Fruit fly (Drosophila melanogaster) whole organism, embryonic: ENCODE results near the gene IKKbeta.

Source experiments
- Aef1 ChIP-seq: fragments of 200-800 bp; sonication (Bioruptor generic); IDR thresholded peaks from 3 replicates; pipeline ENCODE4 v1.3.6; 2022; ENCODE audit warnings: missing biosample characterization, missing genetic modification characterization
- CG10654 ChIP-seq: fragments of 200-800 bp; sonication (Bioruptor generic); optimal IDR thresholded peaks from 2 replicates; lab custom pipeline; 2016; ENCODE audit warnings: missing biosample characterization, missing genetic modification characterization
- CG14441 ChIP-seq: fragments of 200-800 bp; sonication (Bioruptor generic); IDR thresholded peaks from 2 replicates; pipeline ENCODE4 v1.3.6; 2022; ENCODE audit warnings: missing biosample characterization, missing genetic modification characterization
- CG15073 ChIP-seq: fragments of 200-800 bp; sonication (Bioruptor generic); optimal IDR thresholded peaks from 2 replicates; lab custom pipeline; 2016; ENCODE audit warnings: missing biosample characterization, missing genetic modification characterization
- CG15269 ChIP-seq: fragments of 200-800 bp; sonication (Bioruptor generic); optimal IDR thresholded peaks from 2 replicates; lab custom pipeline; 2018; ENCODE audit warnings: missing biosample characterization, mild to moderate bottlenecking, missing genetic modification characterization, moderate library complexity
- CG1602 ChIP-seq: fragments of 200-800 bp; sonication (Bioruptor generic); optimal IDR thresholded peaks from 3 replicates; lab custom pipeline; 2016; ENCODE audit warnings: missing biosample characterization, missing genetic modification characterization
- CG1647 ChIP-seq: fragments of 200-800 bp; sonication (Bioruptor generic); optimal IDR thresholded peaks from 3 replicates; lab custom pipeline; 2016; ENCODE audit warnings: missing biosample characterization, missing genetic modification characterization
- CG16863 ChIP-seq: fragments of 200-800 bp; sonication (Bioruptor generic); optimal IDR thresholded peaks from 3 replicates; lab custom pipeline; 2016; ENCODE audit warnings: missing biosample characterization, missing genetic modification characterization
- CG2120 ChIP-seq: fragments of 200-800 bp; sonication (Bioruptor generic); optimal IDR thresholded peaks from 3 replicates; lab custom pipeline; 2016; ENCODE audit warnings: missing biosample characterization, missing genetic modification characterization
- CG31224 ChIP-seq: fragments of 200-800 bp; sonication (Bioruptor generic); IDR thresholded peaks from 2 replicates; pipeline ENCODE4 v1.3.6; 2022; ENCODE audit warnings: missing biosample characterization, missing genetic modification characterization
- CG3407 ChIP-seq: fragments of 200-800 bp; sonication (Bioruptor generic); optimal IDR thresholded peaks from 2 replicates; lab custom pipeline; 2018; ENCODE audit warnings: missing biosample characterization, mild to moderate bottlenecking, missing genetic modification characterization
- CG3726 ChIP-seq: fragments of 200-800 bp; sonication (Bioruptor generic); IDR thresholded peaks from 3 replicates; pipeline ENCODE4, ENCODE4 v1.3.6; 2022; ENCODE audit warnings: missing biosample characterization, missing genetic modification characterization
- CG7556 ChIP-seq: fragments of 200-800 bp; sonication (Bioruptor generic); optimal IDR thresholded peaks from 2 replicates; lab custom pipeline; 2017; ENCODE audit warnings: missing biosample characterization, mild to moderate bottlenecking, missing genetic modification characterization
- CG7963 ChIP-seq: fragments of 200-800 bp; sonication (Bioruptor generic); IDR thresholded peaks from 3 replicates; pipeline ENCODE4 v1.3.6; 2022; ENCODE audit warnings: missing biosample characterization, missing genetic modification characterization; ENCODE audit not compliant: partially characterized antibody
- CG8290 ChIP-seq, 3 experiments: fragments of 200-800 bp; sonication (Bioruptor generic); optimal IDR thresholded peaks; 2 replicates each; lab custom pipeline; 2016 to 2019; ENCODE audit warnings: missing biosample characterization in 3 of 3, missing genetic modification characterization in 3 of 3, mild to moderate bottlenecking in 2 of 3, moderate library complexity in 1 of 3
- CG8765 ChIP-seq: fragments of 200-800 bp; sonication (Bioruptor generic); IDR thresholded peaks from 2 replicates; pipeline ENCODE4 v1.3.6; 2022; ENCODE audit warnings: missing biosample characterization, missing genetic modification characterization
- CG9437 ChIP-seq: fragments of 200-800 bp; sonication (Bioruptor generic); optimal IDR thresholded peaks from 2 replicates; lab custom pipeline; 2018; ENCODE audit warnings: missing biosample characterization, mild to moderate bottlenecking, missing genetic modification characterization
- CTCF ChIP-seq: fragments of 200-800 bp; sonication (Bioruptor generic); optimal IDR thresholded peaks from 2 replicates; lab custom pipeline; 2017; ENCODE audit warnings: missing biosample characterization, mild to moderate bottlenecking, missing genetic modification characterization, moderate library complexity
- CrebB ChIP-seq: fragments of 200-800 bp; sonication (Bioruptor generic); optimal IDR thresholded peaks from 3 replicates; lab custom pipeline; 2018; ENCODE audit warnings: missing biosample characterization, mild to moderate bottlenecking, missing genetic modification characterization
- Doc2 ChIP-seq: fragments of 200-800 bp; sonication (Bioruptor generic); IDR thresholded peaks from 2 replicates; pipeline ENCODE4 v1.3.6; 2022; ENCODE audit warnings: missing biosample characterization, missing genetic modification characterization
- Med ChIP-seq: fragments of 200-800 bp; sonication (Bioruptor generic); peaks from one replicate; lab custom pipeline; 2016; ENCODE audit warnings: missing biosample characterization, missing genetic modification characterization, mild to moderate bottlenecking, inconsistent platforms, moderate library complexity
- Meics ChIP-seq: fragments of 200-800 bp; sonication (Bioruptor generic); optimal IDR thresholded peaks from 2 replicates; lab custom pipeline; 2017; ENCODE audit warnings: missing biosample characterization, mild to moderate bottlenecking, missing genetic modification characterization
- Mrtf ChIP-seq: fragments of 200-800 bp; sonication (Bioruptor generic); IDR thresholded peaks from 3 replicates; pipeline ENCODE4 v1.3.6; 2022; ENCODE audit warnings: missing biosample characterization, missing genetic modification characterization
- Nf-YC ChIP-seq: fragments of 200-800 bp; optimal IDR thresholded peaks from 3 replicates; lab custom pipeline; 2019; ENCODE audit warnings: missing biosample characterization, mild to moderate bottlenecking, missing genetic modification characterization, moderate library complexity
- Pdp1 ChIP-seq, 2 experiments: fragments of 200-800 bp; sonication (Bioruptor generic); optimal IDR thresholded peaks; 3 replicates each; lab custom pipeline; 2016; ENCODE audit warnings: missing biosample characterization in 2 of 2, missing genetic modification characterization in 2 of 2, mild to moderate bottlenecking in 1 of 2, moderate library complexity in 1 of 2
- Poxn ChIP-seq: fragments of 200-800 bp; sonication (Bioruptor generic); IDR thresholded peaks from 2 replicates; pipeline ENCODE4 v1.3.6; 2022; ENCODE audit warnings: missing biosample characterization, missing genetic modification characterization
- Ravus ChIP-seq: fragments of 200-800 bp; sonication (Bioruptor generic); IDR thresholded peaks from 2 replicates; pipeline ENCODE4 v1.3.6; 2022; ENCODE audit warnings: missing biosample characterization, missing genetic modification characterization
- Side ChIP-seq: fragments of 200-800 bp; sonication (Bioruptor generic); optimal IDR thresholded peaks from 2 replicates; lab custom pipeline; 2016; ENCODE audit warnings: missing biosample characterization, missing genetic modification characterization
- Sry-β ChIP-seq: fragments of 200-800 bp; sonication (Bioruptor generic); optimal IDR thresholded peaks from 2 replicates; lab custom pipeline; 2018; ENCODE audit warnings: missing biosample characterization, mild to moderate bottlenecking, missing genetic modification characterization, moderate library complexity
- bab2 ChIP-seq: fragments of 200-800 bp; sonication (Bioruptor generic); optimal IDR thresholded peaks from 2 replicates; lab custom pipeline; 2016; ENCODE audit warnings: missing biosample characterization, missing genetic modification characterization
- bbx ChIP-seq: fragments of 200-800 bp; sonication (Bioruptor generic); IDR thresholded peaks from 2 replicates; pipeline ENCODE4 v1.3.6; 2022; ENCODE audit warnings: missing biosample characterization, missing genetic modification characterization; ENCODE audit not compliant: partially characterized antibody
- chif ChIP-seq, 2 experiments: fragments of 200-800 bp; sonication (Bioruptor generic); optimal IDR thresholded peaks; 3 replicates each; lab custom pipeline; 2016; ENCODE audit warnings: missing biosample characterization in 2 of 2, missing genetic modification characterization in 2 of 2
- dysf ChIP-seq: fragments of 200-800 bp; sonication (Bioruptor generic); IDR thresholded peaks from 3 replicates; pipeline ENCODE4 v1.3.6; 2022; ENCODE audit warnings: missing biosample characterization, missing genetic modification characterization
- ewg ChIP-seq: fragments of 200-800 bp; sonication (Bioruptor generic); optimal IDR thresholded peaks from 3 replicates; lab custom pipeline; 2017; ENCODE audit warnings: mild to moderate bottlenecking, missing biosample characterization, missing genetic modification reagents, missing genetic modification characterization
- exex ChIP-seq: fragments of 200-800 bp; sonication (Bioruptor generic); optimal IDR thresholded peaks from 4 replicates; lab custom pipeline; 2018; ENCODE audit warnings: missing biosample characterization, mild to moderate bottlenecking, missing genetic modification characterization, moderate library complexity
- gce ChIP-seq: fragments of 200-800 bp; sonication (Bioruptor generic); IDR thresholded peaks from 3 replicates; pipeline ENCODE4 v1.3.6; 2022; ENCODE audit warnings: missing biosample characterization, missing genetic modification characterization
- grn ChIP-seq: fragments of 200-800 bp; sonication (Bioruptor generic); optimal IDR thresholded peaks from 3 replicates; lab custom pipeline; 2017; ENCODE audit warnings: missing biosample characterization, missing genetic modification characterization
- ind ChIP-seq: fragments of 200-800 bp; sonication (Bioruptor generic); optimal IDR thresholded peaks from 3 replicates; lab custom pipeline; 2016; ENCODE audit warnings: missing biosample characterization, missing genetic modification characterization
- kay ChIP-seq: fragments of 200-800 bp; sonication (Bioruptor generic); optimal IDR thresholded peaks from 2 replicates; lab custom pipeline; 2016; ENCODE audit warnings: missing biosample characterization, missing genetic modification characterization
- lab ChIP-seq: fragments of 200-800 bp; sonication (Bioruptor generic); optimal IDR thresholded peaks from 3 replicates; lab custom pipeline; 2017; ENCODE audit warnings: missing biosample characterization, missing genetic modification characterization, mild to moderate bottlenecking, moderate library complexity, missing genetic modification reagents
- mam ChIP-seq: fragments of 200-800 bp; sonication (Bioruptor generic); optimal IDR thresholded peaks from 3 replicates; lab custom pipeline; 2016; ENCODE audit warnings: missing biosample characterization, missing genetic modification characterization
- nau ChIP-seq: fragments of 200-800 bp; sonication (Bioruptor generic); optimal IDR thresholded peaks from 3 replicates; lab custom pipeline; 2017; ENCODE audit warnings: missing biosample characterization, mild to moderate bottlenecking, missing genetic modification characterization, missing genetic modification reagents
- pfk ChIP-seq: fragments of 200-800 bp; sonication (Bioruptor generic); optimal IDR thresholded peaks from 2 replicates; lab custom pipeline; 2018; ENCODE audit warnings: missing biosample characterization, mild to moderate bottlenecking, missing genetic modification characterization, moderate library complexity
- phol ChIP-seq: fragments of 200-800 bp; sonication (Bioruptor generic); optimal IDR thresholded peaks from 3 replicates; lab custom pipeline; 2018; ENCODE audit warnings: missing biosample characterization, mild to moderate bottlenecking, missing genetic modification characterization, moderate library complexity
- pros ChIP-seq: fragments of 200-800 bp; sonication (Bioruptor generic); optimal IDR thresholded peaks from 3 replicates; lab custom pipeline; 2019; ENCODE audit warnings: missing biosample characterization, mild to moderate bottlenecking, missing genetic modification characterization, moderate library complexity
- ranshi ChIP-seq: fragments of 200-800 bp; sonication (Bioruptor generic); IDR thresholded peaks from 2 replicates; pipeline ENCODE4 v1.3.6; 2022; ENCODE audit warnings: missing biosample characterization, missing genetic modification characterization
- scrt ChIP-seq: fragments of 200-800 bp; sonication (Bioruptor generic); optimal IDR thresholded peaks from 2 replicates; lab custom pipeline; 2018; ENCODE audit warnings: missing biosample characterization, mild to moderate bottlenecking, missing genetic modification characterization, moderate library complexity
- sim ChIP-seq: fragments of 200-800 bp; sonication (Bioruptor generic); IDR thresholded peaks from 2 replicates; pipeline ENCODE4 v1.3.6; 2022; ENCODE audit warnings: missing biosample characterization, missing genetic modification characterization
- stwl ChIP-seq: fragments of 200-800 bp; sonication (Bioruptor generic); optimal IDR thresholded peaks from 3 replicates; lab custom pipeline; 2018; ENCODE audit warnings: missing biosample characterization, mild to moderate bottlenecking, missing genetic modification characterization, moderate library complexity
- tna ChIP-seq: fragments of 200-800 bp; sonication (Bioruptor generic); IDR thresholded peaks from 2 replicates; pipeline ENCODE4 v1.3.6; 2022; ENCODE audit warnings: missing biosample characterization, missing genetic modification characterization; ENCODE audit not compliant: partially characterized antibody
- tup ChIP-seq: fragments of 200-800 bp; sonication (Bioruptor generic); optimal IDR thresholded peaks from 2 replicates; lab custom pipeline; 2016; ENCODE audit warnings: missing biosample characterization, mild to moderate bottlenecking, missing genetic modification characterization, moderate library complexity
- z ChIP-seq: fragments of 200-800 bp; sonication (Bioruptor generic); IDR thresholded peaks from 3 replicates; pipeline ENCODE4 v1.3.6; 2022; ENCODE audit warnings: missing biosample characterization, missing genetic modification characterization

Gene IKKbeta

DNA sequence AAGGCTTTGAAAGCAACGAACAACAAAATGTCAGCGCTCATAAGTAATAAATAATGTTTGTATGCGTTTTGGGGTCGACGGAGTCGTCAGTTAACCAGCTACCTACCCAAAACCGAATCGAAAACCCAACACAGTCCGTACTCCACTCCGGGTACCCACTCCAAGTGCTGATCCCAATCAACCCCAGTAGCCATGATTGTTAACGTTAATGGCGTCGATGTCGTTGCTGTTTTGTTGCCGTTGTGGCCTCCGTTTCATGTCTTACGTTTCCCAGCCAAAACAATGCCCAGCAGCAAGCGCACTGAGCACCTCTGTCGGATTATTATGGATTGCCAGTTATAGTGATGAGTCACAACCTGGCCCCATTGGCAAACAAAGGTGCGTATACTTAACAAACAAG is 40.2 kb downstream of the IKKbeta start, which contains the start of gene GATAe:
TSS of gene GATAe (plus strand) at position 76 of the 400 bp plus-strand sequence.
- peak; percentile 87 for TF ChIP-seq grn (GFP tag; lab: Kevin White, UChicago)
- no peak for TF ChIP-seq tna (GFP tag; lab: Robert Waterston, UW)
- 0 out of 2 replicates have a peak, but pooled peaks have one; percentile 40 for TF ChIP-seq sim (GFP tag; lab: Robert Waterston, UW)
- no peak for TF ChIP-seq CG1647 (GFP tag; lab: Kevin White, UChicago)
- TF ChIP-seq CG7556, result no peak
- TF ChIP-seq dysf, result no peak
- TF ChIP-seq CTCF (GFP tag; lab: Kevin White, UChicago), result no peak
- 0 out of 2 replicates have a peak, but pooled peaks have one; percentile 14 for TF ChIP-seq bbx
- no peak for TF ChIP-seq pros (GFP tag; lab: Kevin White, UChicago)
- TF ChIP-seq CG15269 (tag; lab: Kevin White, UChicago), result peak; percentile 1
- no peak for TF ChIP-seq mam (GFP tag; lab: Kevin White, UChicago)
- TF ChIP-seq z (GFP tag; lab: Robert Waterston, UW), result no peak
- TF ChIP-seq CG1602 (GFP tag; lab: Kevin White, UChicago), result no peak
- no peak for TF ChIP-seq CG8765
- TF ChIP-seq CG31224, result no peak
- TF ChIP-seq Meics (GFP tag; lab: Kevin White, UChicago), result no peak
- TF ChIP-seq nau (GFP tag; lab: Kevin White, UChicago), result no peak
- TF ChIP-seq Ravus (GFP tag; lab: Robert Waterston, UW), result no peak
- TF ChIP-seq CG2120 (GFP tag; lab: Kevin White, UChicago), result no peak
- TF ChIP-seq CG16863, result no peak
- TF ChIP-seq CG9437 (GFP tag; lab: Kevin White, UChicago), result peak; percentile 9
- TF ChIP-seq CG14441 (GFP tag; lab: Robert Waterston, UW), result no peak
- no peak for TF ChIP-seq stwl
- peak in 1 of 2 experiments; percentile 2 for TF ChIP-seq Pdp1 (GFP tag; optimal IDR thresholded peaks at IDR 0.05; lab: Kevin White, UChicago)
- TF ChIP-seq Side, result no peak
- TF ChIP-seq pfk (GFP tag; lab: Kevin White, UChicago), result no peak
- TF ChIP-seq bab2 (GFP tag; lab: Kevin White, UChicago), result no peak
- peak; percentile 34 for TF ChIP-seq lab (GFP tag; lab: Kevin White, UChicago)
- no peak for TF ChIP-seq tup (GFP tag; lab: Kevin White, UChicago)
- no peak for TF ChIP-seq scrt
- no peak for TF ChIP-seq ewg (GFP tag; lab: Kevin White, UChicago)
- no peak for TF ChIP-seq chif (GFP tag; optimal IDR thresholded peaks at IDR 0.05; lab: Kevin White, UChicago)
- peak; percentile 47 for TF ChIP-seq Med (GFP tag; lab: Kevin White, UChicago)
- TF ChIP-seq CG3726, result no peak
- TF ChIP-seq ranshi (GFP tag; lab: Robert Waterston, UW), result no peak
- TF ChIP-seq CG15073 (GFP tag; lab: Kevin White, UChicago), result no peak
- no peak for TF ChIP-seq CG8290 (GFP tag; optimal IDR thresholded peaks at IDR 0.05; lab: Kevin White, UChicago)
- TF ChIP-seq CG8290 (tag; optimal IDR thresholded peaks at IDR 0.05; lab: Kevin White, UChicago), result peak in 1 of 2 experiments; percentile 17
- no peak for TF ChIP-seq CG3407 (GFP tag; lab: Kevin White, UChicago)
- TF ChIP-seq phol, result peak; percentile 18
- no peak for TF ChIP-seq CG10654
- no peak for TF ChIP-seq CrebB
- peak; percentile 20 for TF ChIP-seq Nf-YC (tag; lab: Kevin White, UChicago)
- no peak for TF ChIP-seq ind
- TF ChIP-seq CG7963, result no peak
- peak; percentile 27 for TF ChIP-seq kay (GFP tag; lab: Kevin White, UChicago)
- TF ChIP-seq Doc2 (GFP tag; lab: Robert Waterston, UW), result no peak
- peak; percentile 50 for TF ChIP-seq exex
- no peak for TF ChIP-seq gce
- no peak for TF ChIP-seq Mrtf (GFP tag; lab: Robert Waterston, UW)
- no peak for TF ChIP-seq Aef1 (GFP tag; lab: Robert Waterston, UW)
- TF ChIP-seq Sry-β (GFP tag; lab: Kevin White, UChicago), result peak; percentile 48
- no peak for TF ChIP-seq Poxn (GFP tag; lab: Robert Waterston, UW)
